Worm (Caenorhabditis elegans) whole organism, L4 larva: ENCODE measurements around the gene srlf-16.
A peak's percentile ranks its signal among the peaks of the same experiment; 100 is the strongest.

ENCODE experiments used
- D1046.2 ChIP-seq: fragments of 200-800 bp; sonication (Bioruptor generic); IDR thresholded peaks from 2 replicates; pipeline ENCODE4 v1.3.6; 2022; ENCODE audit warnings: missing genetic modification characterization, missing compliant biosample characterization
- F10B5.3 ChIP-seq: sonication (generic microtip); optimal IDR thresholded peaks from 2 replicates; lab custom pipeline; 2016; ENCODE audit warnings: mild to moderate bottlenecking, missing genetic modification characterization, missing compliant biosample characterization
- F49E8.2 ChIP-seq: sonication (generic microtip); optimal IDR thresholded peaks from 2 replicates; lab custom pipeline; 2016; ENCODE audit warnings: missing compliant biosample characterization, mild to moderate bottlenecking, missing genetic modification characterization, borderline replicate concordance
- T26A8.4 ChIP-seq: fragments of 200-800 bp; sonication (Bioruptor generic); IDR thresholded peaks from 2 replicates; pipeline ENCODE4 v1.3.6; 2022; ENCODE audit warnings: missing genetic modification characterization, missing compliant biosample characterization
- Y105C5A.15 ChIP-seq: fragments of 200-800 bp; sonication (Bioruptor generic); IDR thresholded peaks from 2 replicates; pipeline ENCODE4 v1.3.6; 2022; ENCODE audit warnings: missing genetic modification characterization, missing compliant biosample characterization
- Y48G9A.11 ChIP-seq: fragments of 200-800 bp; sonication (Bioruptor generic); IDR thresholded peaks from 2 replicates; pipeline ENCODE4 v1.3.6; 2022; ENCODE audit warnings: missing genetic modification reagents, missing genetic modification characterization, missing compliant biosample characterization
- ZK546.5 ChIP-seq, 2 experiments: sonication (generic microtip); optimal IDR thresholded peaks; 2 replicates each; lab custom pipeline; 2017; ENCODE audit warnings: missing biosample characterization in 2 of 2, missing genetic modification characterization in 2 of 2
- aha-1 ChIP-seq: fragments of 150-350 bp; peaks from one replicate; lab custom pipeline; 2014; ENCODE audit warnings: missing biosample characterization, missing genetic modification characterization
- aly-2 ChIP-seq: sonication (generic microtip); optimal IDR thresholded peaks from 2 replicates; lab custom pipeline; 2018; ENCODE audit warnings: missing biosample characterization, missing genetic modification characterization
- ama-1 ChIP-seq: fragments of 150-350 bp; optimal IDR thresholded peaks from 2 replicates; lab custom pipeline; 2014; ENCODE audit warnings: inconsistent platforms, mixed read lengths
- attf-4 ChIP-seq: sonication (generic microtip); optimal IDR thresholded peaks from 3 replicates; lab custom pipeline; 2017; ENCODE audit warnings: missing biosample characterization, missing genetic modification characterization
- ceh-44 ChIP-seq: fragments of 200-800 bp; sonication (Bioruptor generic); IDR thresholded peaks from 2 replicates; pipeline ENCODE4 v1.3.6; 2022; ENCODE audit warnings: missing genetic modification reagents, missing genetic modification characterization, missing compliant biosample characterization
- ceh-82 ChIP-seq: sonication (generic microtip); optimal IDR thresholded peaks from 2 replicates; lab custom pipeline; 2017; ENCODE audit warnings: missing biosample characterization, missing genetic modification characterization
- ces-1 ChIP-seq: fragments of 150-350 bp; sonication (generic microtip); optimal IDR thresholded peaks from 4 replicates; lab custom pipeline; 2014; ENCODE audit warnings: missing biosample characterization, missing genetic modification reagents, missing genetic modification characterization
- dmd-9 ChIP-seq: fragments of 200-800 bp; sonication (Bioruptor generic); IDR thresholded peaks from 2 replicates; pipeline ENCODE4 v1.3.6; 2022; ENCODE audit warnings: missing genetic modification reagents, missing genetic modification characterization, missing compliant biosample characterization
- dpl-1 ChIP-seq: fragments of 150-350 bp; optimal IDR thresholded peaks from 2 replicates; lab custom pipeline; 2014; ENCODE audit warnings: missing biosample characterization, missing genetic modification reagents, missing genetic modification characterization
- dve-1 ChIP-seq: sonication (generic microtip); optimal IDR thresholded peaks from 2 replicates; lab custom pipeline; 2017; ENCODE audit warnings: antibody characterized with exemption, mild to moderate bottlenecking, missing genetic modification characterization, missing compliant biosample characterization; ENCODE audit not compliant: insufficient read depth
- fkh-10 ChIP-seq: fragments of 150-350 bp; optimal IDR thresholded peaks from 2 replicates; lab custom pipeline; 2014; ENCODE audit warnings: missing biosample characterization, missing genetic modification reagents, missing genetic modification characterization
- hif-1 ChIP-seq, 2 experiments: sonication (generic microtip); optimal IDR thresholded peaks; 2 replicates each; lab custom pipeline; 2016 to 2017; ENCODE audit warnings: missing compliant biosample characterization in 2 of 2, missing genetic modification characterization in 2 of 2, missing genetic modification reagents in 2 of 2, missing genotype in 2 of 2, mild to moderate bottlenecking in 1 of 2
- lin-1 ChIP-seq: fragments of 200-800 bp; sonication (Bioruptor generic); IDR thresholded peaks from 2 replicates; pipeline ENCODE4 v1.3.6; 2022; ENCODE audit warnings: missing genetic modification reagents, missing genetic modification characterization, missing compliant biosample characterization
- lin-15B ChIP-seq: fragments of 150-350 bp; sonication (generic microtip); optimal IDR thresholded peaks from 3 replicates; lab custom pipeline; 2014; ENCODE audit warnings: missing biosample characterization, missing genetic modification characterization
- lin-29 ChIP-seq: fragments of 200-800 bp; sonication (Bioruptor generic); IDR thresholded peaks from 2 replicates; pipeline ENCODE4 v1.3.6; 2022; ENCODE audit warnings: missing genetic modification reagents, missing genetic modification characterization, missing compliant biosample characterization
- lin-39 ChIP-seq: fragments of 150-350 bp; optimal IDR thresholded peaks from 2 replicates; lab custom pipeline; 2014; ENCODE audit warnings: missing biosample characterization, missing genetic modification reagents, missing genetic modification characterization
- lir-3 ChIP-seq: sonication (generic microtip); optimal IDR thresholded peaks from 2 replicates; lab custom pipeline; 2016; ENCODE audit warnings: mild to moderate bottlenecking, missing genetic modification characterization, missing compliant biosample characterization
- lsy-2 ChIP-seq, 2 experiments: fragments of 150-350 bp in 1 of 2; sonication (generic microtip) in 1 of 2; optimal IDR thresholded peaks; 2 replicates each; lab custom pipeline; 2014 to 2017; ENCODE audit warnings: missing biosample characterization in 2 of 2, missing genetic modification characterization in 2 of 2
- madf-5 ChIP-seq, 2 experiments: fragments of 200-800 bp; sonication (Bioruptor generic); IDR thresholded peaks; 2 replicates each; pipeline ENCODE4 v1.3.6; 2022; ENCODE audit warnings: missing compliant biosample characterization in 2 of 2, missing genetic modification characterization in 2 of 2
- mdl-1 ChIP-seq, 2 experiments: fragments of 150-350 bp in 1 of 2; sonication (generic microtip) in 1 of 2; optimal IDR thresholded peaks; 2 replicates each; lab custom pipeline; 2014 to 2017; ENCODE audit warnings: missing biosample characterization in 2 of 2, missing genetic modification characterization in 2 of 2
- nhr-11 ChIP-seq: fragments of 150-350 bp; optimal IDR thresholded peaks from 2 replicates; lab custom pipeline; 2014; ENCODE audit warnings: missing biosample characterization, missing genetic modification characterization
- nhr-237 ChIP-seq: sonication (generic microtip); optimal IDR thresholded peaks from 2 replicates; lab custom pipeline; 2017; ENCODE audit warnings: missing biosample characterization, missing genetic modification characterization
- nhr-28 ChIP-seq: fragments of 150-350 bp; optimal IDR thresholded peaks from 2 replicates; lab custom pipeline; 2014; ENCODE audit warnings: missing biosample characterization, missing genetic modification characterization
- nhr-41 ChIP-seq: fragments of 200-800 bp; sonication (Bioruptor generic); IDR thresholded peaks from 2 replicates; pipeline ENCODE4 v1.3.6; 2022; ENCODE audit warnings: missing genetic modification reagents, missing genetic modification characterization, missing compliant biosample characterization
- nhr-48 ChIP-seq: sonication (generic microtip); optimal IDR thresholded peaks from 2 replicates; lab custom pipeline; 2016; ENCODE audit warnings: mild to moderate bottlenecking, missing genetic modification characterization, missing compliant biosample characterization
- nhr-6 ChIP-seq: fragments of 150-350 bp; optimal IDR thresholded peaks from 2 replicates; lab custom pipeline; 2014; ENCODE audit warnings: missing biosample characterization, missing genetic modification characterization
- pha-4 ChIP-seq, 2 experiments: fragments of 150-350 bp in 1 of 2; fragments of 200-800 bp in 1 of 2; sonication (Bioruptor generic) in 1 of 2; IDR thresholded peaks in 1 of 2; optimal IDR thresholded peaks in 1 of 2; 2 replicates each; pipeline versions ENCODE4 v1.3.6 to Lab custom; 2014 to 2022; ENCODE audit warnings: missing genetic modification characterization in 2 of 2, missing genetic modification reagents in 2 of 2, missing biosample characterization in 1 of 2, missing compliant biosample characterization in 1 of 2
- pqm-1 ChIP-seq: sonication (generic microtip); optimal IDR thresholded peaks from 2 replicates; lab custom pipeline; 2017; ENCODE audit warnings: missing biosample characterization, missing genetic modification characterization
- rbr-2 ChIP-seq: sonication (generic microtip); optimal IDR thresholded peaks from 2 replicates; lab custom pipeline; 2016; ENCODE audit warnings: missing genotype, missing genetic modification characterization, missing compliant biosample characterization
- snpc-4 ChIP-seq: fragments of 150-350 bp; optimal IDR thresholded peaks from 2 replicates; lab custom pipeline; 2014; ENCODE audit warnings: missing biosample characterization, missing genetic modification characterization
- spr-3 ChIP-seq: fragments of 200-800 bp; sonication (Bioruptor generic); optimal IDR thresholded peaks from 2 replicates; lab custom pipeline; 2018; ENCODE audit warnings: mild to moderate bottlenecking, missing genetic modification characterization, missing compliant biosample characterization
- unc-130 ChIP-seq: sonication (generic microtip); optimal IDR thresholded peaks from 2 replicates; lab custom pipeline; 2016; ENCODE audit warnings: missing genetic modification reagents, missing genetic modification characterization, missing compliant biosample characterization
- unc-62 ChIP-seq, 3 experiments: fragments of 150-350 bp in 1 of 3; sonication (generic microtip); optimal IDR thresholded peaks in 2 of 3; peaks in 1 of 3; 1 replicate in 1 of 3; 2 replicates in 2 of 3; lab custom pipeline; 2014 to 2017; ENCODE audit warnings: missing biosample characterization in 3 of 3, missing genetic modification characterization in 3 of 3, missing genetic modification reagents in 3 of 3, missing genotype in 1 of 3
- zfp-3 ChIP-seq: fragments of 200-800 bp; sonication (Bioruptor generic); conservative IDR thresholded peaks from 2 replicates; pipeline ENCODE4 v1.3.6; 2022; ENCODE audit warnings: missing genetic modification reagents, missing genetic modification characterization, missing compliant biosample characterization
- zip-2 ChIP-seq: fragments of 150-350 bp; optimal IDR thresholded peaks from 2 replicates; lab custom pipeline; 2014; ENCODE audit warnings: missing biosample characterization, missing genetic modification characterization

Gene srlf-16

DNA sequence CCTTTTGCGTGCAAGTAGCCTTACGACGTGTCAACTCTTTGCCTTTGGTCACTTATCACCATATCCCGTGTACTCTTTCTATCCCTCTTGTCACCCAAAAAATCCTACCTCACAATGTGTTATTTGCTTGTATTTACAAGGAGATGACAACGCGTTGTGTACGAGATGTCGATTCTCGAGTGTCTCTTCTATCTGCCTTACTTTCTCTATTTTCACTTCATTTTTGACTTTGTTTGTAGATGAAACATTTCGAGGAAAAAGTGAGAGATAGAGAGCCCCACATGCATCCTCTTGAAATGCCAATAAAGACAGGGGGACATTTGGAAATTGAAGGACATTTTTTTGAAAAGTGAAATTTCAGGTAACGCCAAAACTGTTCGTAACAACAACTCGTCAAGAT, 6.2 kb downstream of the srlf-16 start:
- no peak for TF ChIP-seq ces-1 (GFP tag; lab: Kevin White, UChicago)
- no peak for TF ChIP-seq pha-4 (GFP tag; IDR thresholded peaks at IDR 0.05; lab: Robert Waterston, UW)
- no peak for TF ChIP-seq pha-4 (tag; optimal IDR thresholded peaks at IDR 0.05; lab: Kevin White, UChicago)
- no peak for TF ChIP-seq madf-5 (GFP tag; IDR thresholded peaks at IDR 0.05; lab: Robert Waterston, UW)
- no peak for TF ChIP-seq nhr-237
- TF ChIP-seq dpl-1 (GFP tag; lab: Kevin White, UChicago): no peak
- TF ChIP-seq zip-2 (tag; lab: Kevin White, UChicago): no peak
- TF ChIP-seq Y105C5A.15 (GFP tag; lab: Robert Waterston, UW): no peak
- TF ChIP-seq T26A8.4 (GFP tag; lab: Robert Waterston, UW): no peak
- no peak for TF ChIP-seq nhr-28 (tag; lab: Kevin White, UChicago)
- no peak for TF ChIP-seq unc-130 (GFP tag; lab: Kevin White, UChicago)
- TF ChIP-seq, all 104 proteins: peak for 0

DNA sequence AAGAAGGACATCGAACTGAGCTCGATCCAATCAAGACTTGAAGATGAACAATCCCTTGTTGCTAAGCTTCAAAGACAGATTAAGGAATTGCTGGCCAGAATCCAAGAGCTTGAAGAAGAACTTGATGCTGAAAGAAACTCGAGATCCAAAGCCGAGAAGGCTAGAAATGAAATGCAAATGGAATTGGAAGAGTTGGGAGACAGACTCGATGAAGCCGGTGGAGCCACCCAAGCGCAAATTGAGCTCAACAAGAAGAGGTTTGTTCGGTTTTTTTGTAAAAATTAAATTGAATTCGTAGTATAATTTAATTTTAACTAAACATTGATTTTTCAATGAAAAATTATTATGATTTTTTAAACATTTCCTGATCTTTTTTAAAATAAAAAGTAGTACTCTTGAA, 10.0 kb downstream of the srlf-16 start:
- TF ChIP-seq F49E8.2 (no peak), unc-62 (GFP tag; optimal IDR thresholded peaks at IDR 0.05 in 1 of 2; lab: Kevin White, UChicago) (peak in 1 of 2 experiments; percentile 93), unc-62 (tag; optimal IDR thresholded peaks at IDR 0.05; lab: Kevin White, UChicago) (no peak), nhr-6 (tag; lab: Kevin White, UChicago) (no peak)

DNA sequence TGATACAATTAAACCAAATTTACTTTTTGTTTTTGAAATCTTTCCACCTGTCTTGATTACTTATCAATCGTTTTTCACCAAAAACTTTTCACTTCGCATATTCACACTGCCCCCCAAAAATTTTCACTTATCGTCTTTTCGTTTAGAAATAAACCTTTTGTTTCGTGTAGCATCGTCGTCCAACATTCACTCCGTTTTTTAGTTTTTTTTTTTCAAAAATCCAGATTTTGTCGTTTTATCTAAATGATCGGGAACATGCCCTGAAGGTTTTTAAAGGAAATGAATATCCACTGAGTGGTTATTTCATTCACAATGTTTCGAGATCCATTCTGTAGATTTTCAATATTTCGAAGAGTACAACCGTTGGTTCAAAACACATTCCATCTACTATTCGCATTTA, 13.4 kb downstream of the srlf-16 start, which contains the start of gene D1014.7:
D1014.7 (plus strand) TSS at position 301 of the 400 bp plus-strand sequence.
- TF ChIP-seq nhr-48 (no peak), fkh-10 (no peak), lin-39 (no peak), lsy-2 (tag; optimal IDR thresholded peaks at IDR 0.05; lab: Kevin White, UChicago) (no peak), ceh-82 (tag; lab: Kevin White, UChicago) (no peak), ceh-44 (no peak)

DNA sequence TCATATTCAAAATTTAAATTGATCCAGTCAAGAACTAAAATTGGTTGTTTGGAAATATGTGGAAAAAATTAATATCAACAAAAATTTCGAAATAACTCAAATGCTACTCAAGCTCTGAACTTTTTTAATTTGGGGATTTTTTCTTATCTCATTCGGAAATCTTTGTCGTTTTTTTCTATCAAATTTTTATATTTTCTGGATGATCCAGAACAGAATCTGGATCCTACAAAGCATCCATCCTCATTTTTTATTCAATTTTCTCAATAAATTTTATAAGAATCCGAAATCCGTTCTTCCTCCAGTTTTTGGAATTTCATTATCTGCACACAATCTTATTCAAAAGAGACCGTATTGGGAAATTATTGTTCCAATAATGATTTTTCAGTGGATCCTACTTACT, 16.3 kb downstream of the srlf-16 start, which contains the start of gene D1014.6:
D1014.6 (plus strand) TSS at position 301 of the 400 bp plus-strand sequence.
- TF ChIP-seq F10B5.3 (tag; lab: Kevin White, UChicago) (no peak), spr-3 (no peak), snpc-4 (tag; lab: Kevin White, UChicago) (no peak), dve-1 (tag; lab: Kevin White, UChicago) (no peak)

DNA sequence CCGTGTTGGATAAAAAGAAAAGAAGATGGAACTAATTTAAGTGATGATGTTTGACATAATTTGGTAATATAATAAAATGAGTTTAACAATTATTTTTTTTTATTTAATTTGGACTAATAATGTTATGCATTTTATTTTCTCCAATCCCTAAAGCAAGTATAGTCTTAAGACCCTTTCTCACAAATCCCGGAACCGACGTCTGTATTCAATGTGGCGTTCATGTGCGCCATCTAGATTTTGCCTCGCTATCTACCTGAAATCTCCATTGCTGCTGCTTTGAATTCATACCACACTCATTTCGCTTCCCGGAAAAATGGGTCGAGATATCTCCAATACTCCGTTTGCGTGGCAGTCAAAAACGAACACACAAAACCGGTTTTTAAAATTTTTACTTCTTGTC, 18.8 kb downstream of the srlf-16 start, which contains the start of gene D1014.5:
D1014.5 (plus strand) TSS at position 301 of the 400 bp plus-strand sequence.
- no peak for TF ChIP-seq ces-1 (GFP tag; lab: Kevin White, UChicago)
- TF ChIP-seq aha-1 (tag; lab: Kevin White, UChicago): peak; percentile 10
- TF ChIP-seq nhr-41 (GFP tag; lab: Robert Waterston, UW): no peak
- no peak for TF ChIP-seq rbr-2

DNA sequence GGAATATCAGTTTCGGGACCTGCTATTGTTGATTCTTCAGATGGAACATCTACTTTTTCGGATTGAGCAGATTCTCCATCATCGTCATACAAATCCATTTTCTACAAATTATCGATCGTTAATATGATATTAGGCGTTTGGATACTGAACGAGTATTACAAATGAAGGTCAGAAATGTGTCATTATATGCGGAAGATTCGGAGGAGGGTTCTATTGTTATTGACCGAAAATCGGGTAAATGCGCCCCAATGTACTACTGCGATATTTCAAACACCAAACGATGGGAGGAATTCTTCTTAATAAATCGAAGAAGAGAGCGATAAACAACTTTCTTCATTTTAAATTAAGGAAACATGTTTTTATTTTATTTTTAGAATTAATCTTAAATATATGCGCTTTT, 24.7 kb downstream of the srlf-16 start, which contains the start of gene spr-1:
spr-1 (minus strand) TSS at position 101 of the 400 bp plus-strand sequence.
- TF ChIP-seq aly-2 (tag; lab: Kevin White, UChicago) (no peak), lir-3 (tag; lab: Kevin White, UChicago) (no peak), attf-4 (no peak), mdl-1 (tag; optimal IDR thresholded peaks at IDR 0.05; lab: Kevin White, UChicago) (no peak), dpl-1 (GFP tag; lab: Kevin White, UChicago) (no peak), ZK546.5 (tag; optimal IDR thresholded peaks at IDR 0.05; lab: Kevin White, UChicago) (no peak), rbr-2 (no peak), ama-1 (lab: Kevin White, UChicago) (no peak), hif-1 (tag; optimal IDR thresholded peaks at IDR 0.05; lab: Kevin White, UChicago) (no peak), lin-1 (no peak), zfp-3 (GFP tag; lab: Robert Waterston, UW) (no peak), lsy-2 (tag; optimal IDR thresholded peaks at IDR 0.05; lab: Kevin White, UChicago) (no peak), Y48G9A.11 (GFP tag; lab: Robert Waterston, UW) (no peak), lin-15B (tag; lab: Kevin White, UChicago) (no peak), dmd-9 (GFP tag; lab: Robert Waterston, UW) (no peak), D1046.2 (no peak), nhr-11 (tag; lab: Kevin White, UChicago) (no peak), pqm-1 (tag; lab: Kevin White, UChicago) (no peak), lin-29 (no peak)
